Worm (Caenorhabditis elegans) whole organism, early embryonic: ENCODE data around the gene srlf-21.

ENCODE experiments used
- B0310.2 ChIP-seq: sonication (generic microtip); optimal IDR thresholded peaks from 2 replicates; lab custom pipeline; 2016; ENCODE audit warnings: mild to moderate bottlenecking, missing genetic modification characterization, missing compliant biosample characterization
- F13C5.2 ChIP-seq: sonication (generic microtip); optimal IDR thresholded peaks from 2 replicates; lab custom pipeline; 2017; ENCODE audit warnings: mild to moderate bottlenecking, missing genetic modification characterization, inconsistent platforms, missing compliant biosample characterization
- aly-1 ChIP-seq: sonication (generic microtip); optimal IDR thresholded peaks from 2 replicates; lab custom pipeline; 2016; ENCODE audit warnings: missing genetic modification characterization, missing compliant biosample characterization
- ama-1 ChIP-seq: fragments of 150-350 bp; optimal IDR thresholded peaks from 2 replicates; lab custom pipeline; 2014
- ceh-13 ChIP-seq: fragments of 200-800 bp; sonication (Bioruptor generic); optimal IDR thresholded peaks from 2 replicates; lab custom pipeline; 2018; ENCODE audit warnings: mild to moderate bottlenecking, missing genetic modification characterization, missing compliant biosample characterization
- ceh-36 ChIP-seq: sonication (generic microtip); optimal IDR thresholded peaks from 2 replicates; lab custom pipeline; 2016; ENCODE audit warnings: missing genetic modification characterization, inconsistent platforms, missing compliant biosample characterization
- ets-7 ChIP-seq: sonication (generic microtip); optimal IDR thresholded peaks from 2 replicates; lab custom pipeline; 2016; ENCODE audit warnings: missing genotype, missing genetic modification characterization, missing compliant biosample characterization
- flt-1 ChIP-seq: fragments of 200-800 bp; sonication (Bioruptor generic); IDR thresholded peaks from 2 replicates; pipeline ENCODE4 v1.3.6; 2022; ENCODE audit warnings: missing genetic modification characterization, missing compliant biosample characterization
- hmbx-1 ChIP-seq: sonication (generic microtip); optimal IDR thresholded peaks from 2 replicates; lab custom pipeline; 2016; ENCODE audit warnings: mild to moderate bottlenecking, missing genetic modification characterization, missing compliant biosample characterization
- hmg-4 ChIP-seq: fragments of 200-800 bp; sonication (Bioruptor generic); optimal IDR thresholded peaks from 2 replicates; lab custom pipeline; 2018; ENCODE audit warnings: mild to moderate bottlenecking, missing genetic modification characterization, missing compliant biosample characterization
- hnd-1 ChIP-seq: sonication (generic microtip); optimal IDR thresholded peaks from 2 replicates; lab custom pipeline; 2016; ENCODE audit warnings: missing genetic modification characterization, missing compliant biosample characterization
- pes-1 ChIP-seq: fragments of 200-800 bp; sonication (Bioruptor generic); IDR thresholded peaks from 2 replicates; pipeline ENCODE4 v1.3.6; 2022; ENCODE audit warnings: missing genetic modification reagents, missing genetic modification characterization, missing compliant biosample characterization
- scrt-1 ChIP-seq: fragments of 200-800 bp; sonication (Bioruptor generic); IDR thresholded peaks from 2 replicates; pipeline ENCODE4 v1.3.6; 2022; ENCODE audit warnings: missing genetic modification characterization, missing compliant biosample characterization
- sea-1 ChIP-seq: fragments of 200-800 bp; sonication (Bioruptor generic); conservative IDR thresholded peaks from 2 replicates; pipeline ENCODE4 v1.3.6; 2022; ENCODE audit warnings: missing genetic modification characterization, missing compliant biosample characterization
- tbx-11 ChIP-seq: fragments of 200-800 bp; sonication (Bioruptor generic); IDR thresholded peaks from 2 replicates; pipeline ENCODE4 v1.3.6; 2022; ENCODE audit warnings: missing genetic modification characterization, missing compliant biosample characterization
- tbx-37 ChIP-seq: fragments of 200-800 bp; sonication (Bioruptor generic); conservative IDR thresholded peaks from 2 replicates; pipeline ENCODE4 v1.3.6; 2022; ENCODE audit warnings: missing genetic modification reagents, missing genetic modification characterization, missing compliant biosample characterization
- tra-4 ChIP-seq: sonication (generic microtip); optimal IDR thresholded peaks from 2 replicates; lab custom pipeline; 2017; ENCODE audit warnings: missing genetic modification characterization, missing compliant biosample characterization

srlf-21 gene

ce11 chrV:890423-890822 is at the start of gene srlf-21:
Gene srlf-21, minus strand, starts transcription at chrV:890523.
- TF ChIP-seq B0310.2 (no peak), aly-1 (tag; lab: Kevin White, UChicago) (no peak), sea-1 (GFP tag; lab: Robert Waterston, UW) (no peak), F13C5.2 (tag; lab: Kevin White, UChicago) (no peak), ama-1 (no peak), hmg-4 (GFP tag; lab: Kevin White, UChicago) (no peak), hnd-1 (no peak), ceh-36 (tag; lab: Kevin White, UChicago) (no peak), scrt-1 (no peak), tbx-11 (no peak), tbx-37 (GFP tag; lab: Robert Waterston, UW) (no peak), ets-7 (tag; lab: Kevin White, UChicago) (no peak), flt-1 (no peak), hmbx-1 (tag; lab: Kevin White, UChicago) (no peak)

DNA sequence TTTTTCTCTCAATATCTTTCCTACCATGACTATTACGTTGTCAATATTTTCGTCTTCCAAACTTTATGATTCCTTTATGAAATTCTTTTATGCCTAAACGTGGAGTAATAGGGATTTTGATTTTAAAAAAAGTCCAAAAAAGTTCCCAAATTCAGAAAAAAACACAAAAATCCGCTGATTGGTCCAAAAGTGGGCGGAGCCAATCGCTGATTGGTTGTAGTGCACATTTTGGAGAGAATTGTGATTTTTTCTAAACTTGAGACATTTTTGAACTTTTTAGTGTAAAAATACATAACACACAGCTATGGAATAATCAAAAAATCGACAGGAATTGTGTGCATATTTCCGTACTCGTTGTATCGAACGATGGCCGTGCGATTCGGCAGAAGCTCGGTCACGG is 49.0 kb upstream of the srlf-21 start:
- TF ChIP-seq hmg-4 (GFP tag; lab: Kevin White, UChicago) (no peak), hnd-1 (no peak), scrt-1 (no peak), tbx-11 (no peak), B0310.2 (no peak), sea-1 (GFP tag; lab: Robert Waterston, UW) (no peak), tbx-37 (GFP tag; lab: Robert Waterston, UW) (no peak), ets-7 (tag; lab: Kevin White, UChicago) (no peak), flt-1 (no peak), hmbx-1 (tag; lab: Kevin White, UChicago) (no peak), tra-4 (tag; lab: Kevin White, UChicago) (no peak), aly-1 (tag; lab: Kevin White, UChicago) (no peak), ceh-36 (tag; lab: Kevin White, UChicago) (no peak), F13C5.2 (tag; lab: Kevin White, UChicago) (no peak), pes-1 (GFP tag; lab: Robert Waterston, UW) (no peak), ama-1 (no peak), ceh-13 (no peak)

DNA sequence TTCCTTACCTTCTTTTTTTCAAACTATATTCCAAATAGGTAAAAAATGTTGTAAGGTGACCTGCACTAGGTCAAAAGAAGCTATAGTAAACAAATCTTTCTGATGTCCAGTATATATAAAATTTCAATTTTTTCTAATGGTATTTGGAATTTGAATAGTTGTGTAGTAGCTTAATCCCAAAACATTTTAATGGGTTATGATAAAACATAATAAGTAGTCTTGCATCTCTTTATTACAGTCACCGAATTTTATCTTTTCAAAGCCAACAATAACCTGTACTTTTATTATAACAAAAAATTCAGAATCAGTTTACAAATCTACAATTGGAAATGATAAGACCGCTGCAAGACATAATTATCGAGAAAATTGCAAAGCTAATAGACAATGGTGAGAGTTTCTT is 27.2 kb upstream of the srlf-21 start, which contains the start of gene H24K24.2:
H24K24.2 (plus strand) TSS at position 301 of the 400 bp plus-strand sequence.
- no peak for TF ChIP-seq ets-7 (tag; lab: Kevin White, UChicago)
- no peak for TF ChIP-seq aly-1 (tag; lab: Kevin White, UChicago)
- no peak for TF ChIP-seq tbx-11
- no peak for TF ChIP-seq tbx-37 (GFP tag; lab: Robert Waterston, UW)
- no peak for TF ChIP-seq scrt-1
- no peak for TF ChIP-seq sea-1 (GFP tag; lab: Robert Waterston, UW)
- no peak for TF ChIP-seq ceh-13
- TF ChIP-seq hmg-4 (GFP tag; lab: Kevin White, UChicago) = no peak
- no peak for TF ChIP-seq ama-1

DNA sequence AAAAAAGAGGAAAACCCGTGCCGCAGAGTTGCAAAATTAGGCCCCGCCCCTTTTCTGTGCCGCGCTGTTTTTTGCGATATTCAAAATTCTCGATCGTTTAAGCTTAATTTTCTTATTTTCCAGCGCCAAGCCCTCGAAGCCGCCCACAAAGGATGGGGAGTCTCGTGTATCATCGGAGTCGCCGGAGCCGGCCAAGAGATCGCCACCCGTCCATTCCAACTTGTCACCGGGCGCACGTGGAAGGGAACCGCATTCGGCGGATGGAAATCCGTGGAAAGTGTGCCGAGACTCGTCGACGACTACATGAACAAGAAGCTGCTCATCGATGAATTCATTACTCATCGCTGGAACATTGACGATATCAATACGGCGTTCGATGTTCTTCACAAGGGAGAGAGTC is 25.4 kb upstream of the srlf-21 start:
- TF ChIP-seq tra-4 (tag; lab: Kevin White, UChicago) (no peak), ama-1 (no peak), hmg-4 (GFP tag; lab: Kevin White, UChicago) (no peak), tbx-37 (GFP tag; lab: Robert Waterston, UW) (no peak), ceh-36 (tag; lab: Kevin White, UChicago) (no peak), ets-7 (tag; lab: Kevin White, UChicago) (no peak), flt-1 (no peak), aly-1 (tag; lab: Kevin White, UChicago) (no peak), tbx-11 (no peak), hnd-1 (no peak), sea-1 (GFP tag; lab: Robert Waterston, UW) (no peak), F13C5.2 (tag; lab: Kevin White, UChicago) (no peak)

DNA sequence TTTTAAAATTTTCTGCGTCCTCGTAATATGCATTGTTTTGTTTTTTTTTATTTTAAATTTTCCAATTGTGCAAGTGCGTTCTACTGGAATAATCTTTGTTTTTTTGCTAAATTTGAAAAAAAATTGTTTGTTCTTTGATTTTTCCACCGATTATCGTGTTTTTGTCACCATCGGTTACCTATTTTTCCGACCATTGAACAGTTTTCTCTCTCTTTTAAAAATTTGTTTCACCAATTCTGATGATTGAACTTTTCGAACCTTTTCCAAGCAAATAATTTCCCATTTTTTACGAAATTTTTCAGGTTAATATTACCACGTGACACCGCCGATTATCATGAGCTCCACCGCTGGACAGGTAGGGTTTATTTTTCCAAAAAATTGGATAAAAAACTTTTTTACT is 21.2 kb upstream of the srlf-21 start, which contains the start of gene adh-5:
adh-5 (plus strand) TSS at position 301 of the 400 bp plus-strand sequence.
- TF ChIP-seq aly-1 (tag; lab: Kevin White, UChicago) = no peak
- no peak for TF ChIP-seq hmbx-1 (tag; lab: Kevin White, UChicago)
- no peak for TF ChIP-seq flt-1
- TF ChIP-seq ceh-13 = no peak
- no peak for TF ChIP-seq tra-4 (tag; lab: Kevin White, UChicago)
- TF ChIP-seq ama-1 = no peak
- TF ChIP-seq ets-7 (tag; lab: Kevin White, UChicago) = no peak
- TF ChIP-seq pes-1 (GFP tag; lab: Robert Waterston, UW) = no peak
- no peak for TF ChIP-seq tbx-11
- TF ChIP-seq sea-1 (GFP tag; lab: Robert Waterston, UW) = no peak
- no peak for TF ChIP-seq ceh-36 (tag; lab: Kevin White, UChicago)

ce11 chrV:910588-910987 is 20.3 kb upstream of the srlf-21 start:
- no peak for TF ChIP-seq flt-1

ce11 chrV:908681-909080 is 18.4 kb upstream of the srlf-21 start:
- TF ChIP-seq aly-1 (tag; lab: Kevin White, UChicago) (no peak), tbx-11 (no peak), flt-1 (no peak), hnd-1 (no peak), ceh-36 (tag; lab: Kevin White, UChicago) (no peak), B0310.2 (no peak)

ce11 chrV:904232-904983 is 14.1 kb upstream of the srlf-21 start, which contains the start of gene trm-2A:
Gene trm-2A, plus strand, starts transcription at chrV:904963.
- TF ChIP-seq F13C5.2 (tag; lab: Kevin White, UChicago) = peak; percentile 62
- TF ChIP-seq sea-1 (GFP tag; lab: Robert Waterston, UW) = no peak
- TF ChIP-seq tra-4 (tag; lab: Kevin White, UChicago) = no peak
